Fruit fly (Drosophila melanogaster): ENCODE data around the gene GstT3.

Gene GstT3

dm6 chrX:20488701-20489122 is 21.5 kb downstream of the GstT3 start (continued):
- TF ChIP-seq fd64A (GFP tag; optimal IDR thresholded peaks at IDR 0.05) (no peak), CG33213 (GFP tag; optimal IDR thresholded peaks at IDR 0.05) (no peak), az2 (GFP tag; optimal IDR thresholded peaks at IDR 0.05) (peak; percentile 50), lab (GFP tag; optimal IDR thresholded peaks at IDR 0.05) (peak; percentile 60), sisA (GFP tag; IDR thresholded peaks at IDR 0.05) (0 out of 2 replicates have a peak, but pooled peaks have one; percentile 32), CG3995 (GFP tag; optimal IDR thresholded peaks at IDR 0.05) (peak; percentile 8), dysf (GFP tag; IDR thresholded peaks at IDR 0.05) (peak; percentile 63), pho (GFP tag; optimal IDR thresholded peaks at IDR 0.05) (peak; percentile 4), BtbVII (GFP tag; optimal IDR thresholded peaks at IDR 0.05) (peak; percentile 59), CG6254 (GFP tag; optimal IDR thresholded peaks at IDR 0.05) (peak; percentile 69), Nf-YA (GFP tag; IDR thresholded peaks at IDR 0.05) (no peak), Rfx (GFP tag; IDR thresholded peaks at IDR 0.05) (peak; percentile 27; the same call in 1 of the 2 replicates), MBD-R2 (GFP tag; IDR thresholded peaks at IDR 0.05) (no peak), CG9817 (tag; optimal IDR thresholded peaks at IDR 0.05) (peak; percentile 5), CG5180 (GFP tag; optimal IDR thresholded peaks at IDR 0.05) (peak; percentile 58), bsh (GFP tag; optimal IDR thresholded peaks at IDR 0.05) (peak; percentile 34 to 46), Antp (GFP tag; optimal IDR thresholded peaks at IDR 0.05) (peak; percentile 38), CG12391 (tag; optimal IDR thresholded peaks at IDR 0.05) (peak; percentile 65), CG7556 (GFP tag; optimal IDR thresholded peaks at IDR 0.05) (peak; percentile 82), TFAM (GFP tag; optimal IDR thresholded peaks at IDR 0.05) (no peak), CG2120 (GFP tag; optimal IDR thresholded peaks at IDR 0.05) (peak; percentile 36), CG17612 (GFP tag; IDR thresholded peaks at IDR 0.05) (no peak), Vsx1 (GFP tag; optimal IDR thresholded peaks at IDR 0.05) (peak; percentile 19), CG15073 (GFP tag; optimal IDR thresholded peaks at IDR 0.05) (peak; percentile 28), CG17361 (GFP tag; IDR thresholded peaks at IDR 0.05) (peak; percentile 79), salm (tag; optimal IDR thresholded peaks at IDR 0.05) (peak; percentile 3), Ptx1 (GFP tag; IDR thresholded peaks at IDR 0.05) (peak; percentile 51), CG10543 (GFP tag; optimal IDR thresholded peaks at IDR 0.05) (peak; percentile 21), vnd (GFP tag; IDR thresholded peaks at IDR 0.05; ENCODE audit: partially characterized antibody) (no peak), Gug (GFP tag; IDR thresholded peaks at IDR 0.05) (no peak), gro (GFP tag; optimal IDR thresholded peaks at IDR 0.05) (peak; percentile 21), so (GFP tag; IDR thresholded peaks at IDR 0.05) (peak; percentile 54; the same call in 1 of the 3 replicates), unpg (GFP tag; optimal IDR thresholded peaks at IDR 0.05) (peak; percentile 45), CG12104 (GFP tag; optimal IDR thresholded peaks at IDR 0.05) (peak; percentile 62), CG30403 (GFP tag; optimal IDR thresholded peaks at IDR 0.05) (peak; percentile 71), Dek (tag; optimal IDR thresholded peaks at IDR 0.05) (peak; percentile 32), chif (GFP tag; optimal IDR thresholded peaks at IDR 0.05) (peak; percentile 16 to 32), CG34422 (GFP tag; IDR thresholded peaks at IDR 0.05) (0 out of 3 replicates have a peak, but pooled peaks have one; percentile 5), Lim3 (GFP tag; IDR thresholded peaks at IDR 0.05) (no peak), HHEX (GFP tag; optimal IDR thresholded peaks at IDR 0.05) (peak; percentile 56), dmrt11E (tag; optimal IDR thresholded peaks at IDR 0.05) (peak; percentile 66), sens-2 (GFP tag; IDR thresholded peaks at IDR 0.05) (no peak), pum (GFP tag; optimal IDR thresholded peaks at IDR 0.05) (peak; percentile 21), dm (GFP tag; optimal IDR thresholded peaks at IDR 0.05) (peak; percentile 21), CG15601 (tag; optimal IDR thresholded peaks at IDR 0.05) (peak; percentile 60), lbe (GFP tag; optimal IDR thresholded peaks at IDR 0.05) (no peak), ems (GFP tag; optimal IDR thresholded peaks at IDR 0.05) (peak; percentile 40), CG31365 (tag; optimal IDR thresholded peaks at IDR 0.05) (no peak), CHES-1-like (GFP tag; optimal IDR thresholded peaks at IDR 0.05) (no peak), CG34376 (GFP tag; optimal IDR thresholded peaks at IDR 0.05) (peak; percentile 6), CG3847 (GFP tag; IDR thresholded peaks at IDR 0.05) (no peak)

Measured in whole organism, embryonic.